Fruit fly (Drosophila melanogaster): ENCODE data around the gene CG42680.

Gene CG42680

DNA sequence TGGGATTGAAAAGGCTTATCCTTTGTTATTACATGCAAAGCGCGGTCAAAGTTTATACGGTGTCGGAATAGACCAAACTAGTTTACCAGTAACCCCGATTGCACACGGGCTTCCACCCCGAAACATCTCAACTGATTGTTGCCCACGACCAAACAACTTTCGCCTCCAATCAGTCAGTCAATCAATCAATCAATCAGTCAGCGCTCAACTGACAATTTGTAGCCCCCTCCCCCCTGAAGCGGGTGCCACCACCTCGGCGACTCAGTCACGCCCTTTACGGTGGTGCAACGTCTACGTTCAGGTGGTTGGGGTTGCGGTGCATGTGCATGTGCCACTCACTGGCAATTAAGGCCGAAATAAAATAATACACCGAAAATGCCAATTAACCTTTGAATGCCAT, 17.2 kb downstream of the CG42680 start:
- no peak for TF ChIP-seq CG17801 (GFP tag; optimal IDR thresholded peaks at IDR 0.05; ENCODE audit: partially characterized antibody)

DNA sequence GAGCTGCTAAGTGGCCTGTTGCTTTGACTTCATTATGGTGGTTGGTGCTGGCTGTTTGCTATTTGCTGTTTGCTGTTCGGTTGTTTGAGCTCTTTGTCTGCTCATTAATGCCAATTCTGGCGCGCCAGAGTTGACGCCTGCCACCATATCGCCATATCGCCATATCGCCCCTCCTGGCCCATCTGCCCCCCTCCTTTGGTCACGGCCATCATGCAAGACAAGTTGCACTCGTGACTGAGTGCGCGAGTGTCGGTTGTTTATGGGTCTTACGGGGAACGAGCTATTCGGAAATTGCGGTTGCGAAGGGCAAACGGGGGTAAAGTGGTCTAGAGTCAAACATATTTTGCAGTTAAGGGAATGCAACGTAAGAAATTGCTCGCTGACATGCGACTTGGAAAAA, 17.9 kb downstream of the CG42680 start:
- TF ChIP-seq CG17801 (GFP tag; optimal IDR thresholded peaks at IDR 0.05; ENCODE audit: partially characterized antibody), result no peak

DNA sequence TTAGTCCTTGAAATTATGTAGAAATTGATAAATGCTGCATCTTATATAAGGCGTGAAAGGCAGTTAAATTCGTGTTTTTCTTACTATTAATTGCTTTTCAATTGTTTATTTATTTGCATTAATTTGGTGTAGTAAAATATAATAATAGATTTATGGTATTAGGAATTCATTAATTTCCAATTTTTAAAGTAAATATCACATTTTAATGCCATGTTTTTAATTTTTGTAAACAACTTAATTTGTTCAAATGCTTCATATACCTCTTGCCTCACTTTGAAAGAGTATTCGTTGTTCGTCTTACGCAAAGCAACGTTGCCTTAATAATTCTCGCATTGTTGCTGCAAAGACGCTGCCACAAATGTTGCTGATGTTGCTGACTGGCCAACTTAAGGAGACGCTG, 18.7 kb downstream of the CG42680 start:
- no peak for TF ChIP-seq CG17801 (GFP tag; optimal IDR thresholded peaks at IDR 0.05; ENCODE audit: partially characterized antibody)

DNA sequence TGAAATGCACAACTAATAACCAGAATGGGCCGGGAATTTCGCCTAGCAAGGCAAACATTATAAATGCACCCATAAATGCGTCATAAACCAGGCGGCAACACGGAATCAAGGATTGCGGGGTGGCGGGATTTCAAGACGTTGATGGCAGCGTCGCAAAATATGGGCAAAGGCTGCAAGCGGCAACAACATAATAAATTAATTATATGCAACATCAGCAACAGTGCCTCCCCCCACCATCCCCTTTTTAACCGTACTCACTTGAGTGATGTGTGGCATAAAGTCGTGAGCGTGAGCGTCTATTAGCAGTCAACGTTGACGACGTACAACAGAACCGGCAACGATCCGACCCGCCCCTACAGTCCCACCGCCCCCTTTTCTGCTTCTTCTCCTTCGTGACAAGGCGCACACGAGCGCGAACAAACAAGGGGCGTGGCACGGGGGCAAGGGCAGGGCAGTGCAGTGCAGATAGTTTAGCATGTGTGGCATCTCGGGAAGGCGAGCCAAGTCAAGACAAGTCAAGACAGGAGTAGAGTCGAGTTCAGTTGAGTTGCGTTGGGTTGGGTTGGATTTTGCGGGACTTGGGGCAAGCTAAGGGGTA, 19.4 kb downstream of the CG42680 start:
- no peak for TF ChIP-seq CG17801 (GFP tag; optimal IDR thresholded peaks at IDR 0.05; ENCODE audit: partially characterized antibody)

DNA sequence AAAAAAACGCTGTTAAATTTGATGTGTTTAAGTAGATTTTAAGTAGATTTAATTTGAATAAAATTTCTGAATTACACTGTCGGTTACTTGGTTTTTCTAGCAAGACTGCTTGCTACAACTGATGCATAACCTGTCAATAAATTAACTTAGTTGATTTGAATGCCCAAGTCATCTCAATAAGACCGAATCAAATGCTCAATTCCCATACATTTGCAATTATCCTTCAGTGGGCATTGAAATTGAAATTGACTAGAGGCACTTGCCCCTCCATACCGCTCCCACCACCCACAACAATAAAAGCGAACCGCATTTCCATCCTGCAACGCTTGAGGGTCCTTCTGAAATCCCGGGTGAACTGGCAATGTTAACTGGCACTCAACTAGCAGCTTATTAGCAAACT, 24.4 kb downstream of the CG42680 start, which contains the start of gene CG3473:
Gene CG3473 (minus strand): TSS at position 101 of the 400 bp plus-strand sequence.
- no peak for TF ChIP-seq CG17801 (GFP tag; optimal IDR thresholded peaks at IDR 0.05; ENCODE audit: partially characterized antibody)

DNA sequence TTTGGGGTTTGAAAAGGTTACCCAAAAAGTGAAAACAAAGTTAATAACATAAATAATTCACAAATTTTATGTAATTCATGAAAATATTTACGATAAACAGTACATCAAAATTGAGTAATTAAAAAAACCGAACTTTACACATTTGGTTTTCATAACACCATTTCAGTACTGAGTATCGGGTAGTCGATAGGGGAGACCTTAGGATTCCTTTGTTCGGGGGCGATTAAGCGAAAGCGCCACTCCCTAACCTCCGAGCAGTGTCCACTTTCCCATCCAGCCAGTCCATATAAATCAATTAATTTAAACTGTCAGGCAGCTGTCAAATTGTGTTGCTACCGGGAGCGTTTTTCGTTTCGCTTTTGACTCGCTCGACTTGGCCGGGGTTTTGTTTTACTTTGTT, 25.7 kb downstream of the CG42680 start:
- no peak for TF ChIP-seq CG17801 (GFP tag; optimal IDR thresholded peaks at IDR 0.05; ENCODE audit: partially characterized antibody)

DNA sequence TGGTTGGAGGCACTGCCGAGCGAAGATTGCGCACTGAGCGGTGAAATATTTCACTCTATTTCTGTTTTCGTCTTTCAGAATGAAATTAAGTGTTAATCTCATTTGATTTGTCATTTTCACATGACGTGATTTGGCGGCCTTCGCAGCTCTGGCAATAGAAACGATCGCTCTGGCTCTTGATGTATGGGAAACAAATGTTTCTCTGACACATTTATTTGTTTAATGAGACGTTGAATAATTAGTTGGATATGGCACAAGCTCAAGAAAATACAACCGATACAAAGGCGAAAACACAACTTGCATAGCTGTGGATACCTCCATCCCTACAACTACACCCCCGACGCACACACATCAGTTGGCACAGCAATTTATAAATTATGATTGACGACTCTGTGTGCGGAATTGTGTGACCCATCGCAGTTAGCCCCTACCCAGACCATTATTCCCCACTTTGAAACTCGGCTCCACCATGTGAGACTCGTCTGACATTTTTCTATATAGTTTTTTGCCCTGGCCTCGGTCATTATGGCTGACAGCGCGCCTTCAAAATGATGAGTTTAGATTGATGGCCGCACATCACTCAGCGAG, 29.1 kb downstream of the CG42680 start:
- no peak for TF ChIP-seq CG17801 (GFP tag; optimal IDR thresholded peaks at IDR 0.05; ENCODE audit: partially characterized antibody)

DNA sequence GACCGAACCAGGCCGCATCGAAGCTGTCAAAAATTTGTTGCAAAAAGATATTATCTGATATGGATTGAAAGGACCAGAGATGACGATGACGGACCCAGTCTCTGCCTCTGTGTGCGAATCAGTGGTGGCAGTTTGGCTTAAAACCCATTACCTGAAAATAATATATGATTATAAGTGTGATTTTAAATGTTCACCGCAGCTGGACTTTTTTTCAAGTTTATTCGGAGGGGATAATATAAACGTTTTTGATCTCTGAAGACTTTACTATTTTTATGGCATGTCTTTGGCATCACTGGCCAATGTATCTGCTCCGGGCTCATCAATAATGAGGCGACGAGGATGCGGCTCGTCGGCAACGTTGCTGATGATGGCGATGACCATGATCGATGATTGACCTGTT, 30.3 kb downstream of the CG42680 start:
- no peak for TF ChIP-seq CG17801 (GFP tag; optimal IDR thresholded peaks at IDR 0.05; ENCODE audit: partially characterized antibody)

DNA sequence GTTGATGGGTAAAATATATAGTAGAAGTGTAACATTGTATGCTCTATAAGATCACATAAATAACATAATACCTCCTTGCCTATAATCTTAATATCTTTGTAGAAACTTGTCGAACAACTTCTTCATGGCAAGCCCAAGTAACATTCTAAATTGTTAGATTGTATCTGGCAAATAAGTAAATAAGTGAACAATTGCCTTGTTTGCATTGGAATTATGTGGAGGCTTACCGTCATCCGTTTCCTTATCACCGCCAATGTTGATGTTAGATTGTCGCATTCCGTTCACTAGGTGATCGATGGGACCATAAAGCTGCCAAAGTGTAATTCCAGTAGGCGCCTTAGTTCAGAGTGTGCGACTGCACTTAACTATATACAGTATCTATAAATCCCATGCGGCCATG, 31.2 kb downstream of the CG42680 start:
- TF ChIP-seq CG17801 (GFP tag; optimal IDR thresholded peaks at IDR 0.05; ENCODE audit: partially characterized antibody), result no peak

DNA sequence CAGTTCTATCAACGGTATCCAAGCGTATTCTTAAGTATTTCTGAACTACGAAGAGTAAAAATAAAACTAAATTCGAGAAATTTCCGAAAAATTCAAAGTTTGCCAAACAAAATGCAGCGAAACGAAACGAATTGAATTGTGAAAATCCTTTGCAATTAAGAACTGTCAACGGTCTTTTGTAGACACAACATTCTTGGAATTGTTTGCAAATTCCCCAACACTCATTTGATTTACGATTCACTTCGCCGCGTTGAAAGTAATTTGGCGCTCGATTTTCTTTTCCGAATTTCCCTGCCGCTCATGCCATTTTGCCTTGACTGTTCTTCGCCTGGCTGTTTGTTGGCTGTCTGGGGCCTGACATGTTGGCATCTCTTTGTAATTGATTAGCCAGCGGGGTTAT, 31.8 kb downstream of the CG42680 start:
- TF ChIP-seq CG17801 (GFP tag; optimal IDR thresholded peaks at IDR 0.05; ENCODE audit: partially characterized antibody), result no peak

DNA sequence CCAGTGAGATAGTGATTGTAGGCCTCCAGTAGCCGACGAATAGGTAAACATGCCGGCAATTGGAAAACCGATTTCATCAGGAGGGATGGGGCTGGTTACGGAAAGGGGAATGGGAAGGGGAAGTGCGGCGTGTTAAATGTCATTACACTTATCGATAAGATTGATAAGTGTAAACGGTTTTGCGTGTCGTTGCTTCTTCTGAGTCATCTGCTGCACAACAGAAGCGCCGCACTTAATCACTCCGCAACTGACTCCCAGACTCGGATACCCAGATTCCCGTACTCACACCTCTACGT, 33.5 kb downstream of the CG42680 start:
- no peak for TF ChIP-seq CG17801 (GFP tag; optimal IDR thresholded peaks at IDR 0.05; ENCODE audit: partially characterized antibody)

DNA sequence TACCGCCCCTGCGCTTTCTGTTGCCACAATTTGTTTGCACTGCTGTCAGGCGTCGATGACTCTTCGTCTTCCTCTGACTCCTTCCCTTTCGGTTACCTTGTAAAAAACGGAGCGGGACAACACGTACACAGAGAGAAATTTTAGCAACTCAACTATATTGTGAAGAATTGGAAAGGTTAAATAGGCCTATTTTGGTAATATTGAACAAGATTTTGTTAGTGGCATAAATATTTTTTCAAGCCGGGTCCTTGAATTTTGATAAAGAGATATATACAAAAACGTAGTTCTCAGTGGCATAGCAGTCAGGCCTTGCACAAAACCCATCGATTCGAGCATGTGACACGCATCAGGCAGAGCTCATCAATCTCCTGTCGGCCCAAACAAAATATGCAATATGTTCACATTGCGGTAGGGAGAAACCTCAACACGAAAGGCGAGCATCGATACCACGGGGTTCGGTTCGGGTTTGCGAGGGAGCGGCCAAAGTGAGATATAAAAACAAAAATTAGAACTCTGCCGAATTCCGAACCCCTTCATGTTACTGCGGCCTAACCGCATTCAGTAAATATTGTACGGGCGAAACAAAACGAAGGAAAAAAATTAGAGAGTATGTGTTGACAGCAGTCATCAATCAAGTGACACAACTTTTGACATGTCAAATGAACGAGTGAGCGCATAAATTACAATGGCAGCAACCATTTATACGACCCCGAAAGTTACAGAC, 34.0 kb downstream of the CG42680 start:
- TF ChIP-seq CG17801 (GFP tag; optimal IDR thresholded peaks at IDR 0.05; ENCODE audit: partially characterized antibody), result no peak

DNA sequence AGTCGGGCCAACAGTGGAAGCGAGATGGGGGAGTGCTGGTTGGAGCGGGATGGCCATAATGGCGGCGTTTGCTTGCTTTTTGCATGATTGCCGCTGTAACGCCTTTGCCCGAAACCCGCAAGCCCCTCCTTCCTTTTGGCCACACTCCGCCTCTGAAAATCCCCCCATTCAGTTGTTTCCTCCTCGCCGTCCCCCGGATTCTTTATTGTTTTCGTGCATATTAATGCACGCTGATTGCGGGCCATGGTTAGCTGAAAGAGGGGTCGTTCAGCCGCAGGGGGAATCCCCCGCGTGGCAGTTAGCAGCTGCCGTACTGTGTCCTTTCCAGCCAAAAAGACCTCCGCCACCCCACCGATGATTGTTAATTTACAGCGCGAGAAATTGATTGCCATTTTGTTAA, 35.2 kb downstream of the CG42680 start:
- no peak for TF ChIP-seq CG17801 (GFP tag; optimal IDR thresholded peaks at IDR 0.05; ENCODE audit: partially characterized antibody)

DNA sequence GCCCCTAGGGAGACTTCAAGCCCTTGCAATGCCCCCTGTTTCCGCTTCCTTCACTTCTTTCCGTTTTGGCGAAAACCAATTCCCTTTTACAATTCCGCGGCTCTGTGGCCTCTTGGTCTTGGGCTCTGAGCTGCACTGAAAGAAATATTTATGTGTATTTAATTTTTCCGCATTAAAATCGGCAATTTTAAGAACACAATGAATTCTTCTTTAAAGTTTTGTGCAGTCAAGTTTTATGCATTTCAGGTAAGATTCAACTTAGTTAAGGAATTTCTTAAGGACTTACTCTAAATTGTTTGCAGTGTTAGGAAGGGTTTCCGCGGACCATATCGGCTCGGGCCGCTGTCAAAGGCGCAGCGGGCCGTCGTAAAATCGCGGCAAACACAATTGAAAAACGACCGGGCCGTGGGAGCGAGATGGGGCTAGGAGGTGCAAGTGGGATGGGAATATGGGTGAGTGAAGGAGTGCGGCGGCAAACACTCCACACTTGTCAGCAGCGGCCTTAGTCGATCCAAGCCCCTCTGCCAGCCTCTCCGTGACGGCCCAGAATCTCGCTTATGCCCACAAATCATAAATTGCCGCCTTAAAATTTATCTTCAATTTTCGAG, 35.8 kb downstream of the CG42680 start:
- no peak for TF ChIP-seq CG17801 (GFP tag; optimal IDR thresholded peaks at IDR 0.05; ENCODE audit: partially characterized antibody)

DNA sequence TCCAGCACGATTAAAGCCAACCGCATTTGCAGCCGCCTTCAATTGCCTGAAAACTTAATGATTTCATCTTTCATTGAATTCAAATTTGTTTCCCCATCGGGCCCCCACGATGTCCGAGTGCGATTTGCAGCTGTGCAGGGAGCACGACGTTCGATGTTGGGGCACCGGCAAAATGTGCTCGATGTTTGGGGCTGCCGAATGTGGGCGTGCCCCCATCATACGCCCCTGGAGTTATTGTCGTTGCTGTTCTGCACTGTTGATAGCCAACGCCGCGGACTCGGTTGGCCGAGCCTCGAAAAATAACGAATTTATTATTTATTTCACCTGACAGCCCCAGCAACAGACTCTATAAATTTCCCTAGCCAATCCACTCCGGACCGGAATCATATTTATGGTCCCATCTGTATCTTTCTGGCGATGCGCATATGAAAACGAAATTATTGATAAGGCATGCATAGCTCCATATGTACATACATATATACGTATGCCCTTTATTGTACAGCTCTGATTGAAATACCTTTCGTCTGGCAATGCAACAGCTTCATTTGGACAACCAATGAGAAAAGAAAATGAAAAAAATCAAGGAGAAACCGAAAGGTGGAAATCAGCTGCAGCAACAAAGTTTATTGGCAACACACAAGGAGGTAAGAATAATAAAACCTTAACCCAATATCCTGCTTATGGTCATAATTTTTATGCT, 37.2 kb downstream of the CG42680 start:
- TF ChIP-seq CG17801 (GFP tag; optimal IDR thresholded peaks at IDR 0.05; ENCODE audit: partially characterized antibody), result no peak

DNA sequence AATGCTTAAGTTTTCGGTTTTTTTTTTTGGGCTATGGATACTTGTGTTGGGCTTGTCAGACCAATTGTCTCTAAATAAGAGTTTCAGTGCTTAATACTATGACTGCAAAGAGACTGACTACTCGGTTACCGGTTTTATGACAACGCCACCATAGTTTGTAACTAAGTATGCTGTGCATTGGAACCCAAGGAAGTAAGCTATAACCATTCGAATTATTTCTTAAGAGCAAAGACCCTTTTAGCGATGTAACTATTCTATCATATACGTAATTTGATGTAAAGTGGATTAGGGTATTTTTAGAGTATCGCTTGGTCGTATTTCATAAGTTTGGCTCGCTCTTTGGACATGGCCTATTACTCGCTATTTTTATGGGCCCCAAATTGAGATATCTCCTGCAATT, 39.0 kb downstream of the CG42680 start, which contains the start of gene CG4218:
Gene CG4218 (minus strand): TSS at position 101 of the 400 bp plus-strand sequence.
- no peak for TF ChIP-seq CG17801 (GFP tag; optimal IDR thresholded peaks at IDR 0.05; ENCODE audit: partially characterized antibody)
